Worm (Caenorhabditis elegans): Measurements from ENCODE around the gene F41H10.5.

The F41H10.5 gene

ce11 chrIV:5377062-5377461 is 16.4 kb downstream of the F41H10.5 start, which contains the start of gene elo-5:
Gene elo-5, minus strand, starts transcription at chrIV:5377117.
- TF ChIP-seq daf-16 (GFP tag; optimal IDR thresholded peaks at IDR 0.05) (no peak), daf-16 (tag; optimal IDR thresholded peaks at IDR 0.05) (peak; percentile 75), hmg-1.1 (GFP tag; IDR thresholded peaks at IDR 0.05) (no peak), lsy-2 (tag; optimal IDR thresholded peaks at IDR 0.05) (no peak), nhr-10 (tag; optimal IDR thresholded peaks at IDR 0.05) (no peak), hlh-30 (tag; optimal IDR thresholded peaks at IDR 0.05; ENCODE audit: insufficient read depth) (peak; percentile 25), aha-1 (tag) (peak; percentile 48), nhr-77 (tag; optimal IDR thresholded peaks at IDR 0.05) (no peak), zag-1 (tag; optimal IDR thresholded peaks at IDR 0.05) (no peak), mxl-2 (GFP tag; conservative IDR thresholded peaks at IDR 0.05) (no peak), dve-1 (tag; optimal IDR thresholded peaks at IDR 0.05; ENCODE audit: insufficient read depth) (peak; percentile 35), dmd-6 (GFP tag; IDR thresholded peaks at IDR 0.05) (peak; percentile 53), pqm-1 (tag; optimal IDR thresholded peaks at IDR 0.05) (peak; percentile 37), ztf-7 (tag; optimal IDR thresholded peaks at IDR 0.05) (no peak), nhr-28 (tag; optimal IDR thresholded peaks at IDR 0.05) (peak; percentile 45), hlh-11 (tag; optimal IDR thresholded peaks at IDR 0.05) (peak; percentile 63), T20F7.1 (GFP tag; optimal IDR thresholded peaks at IDR 0.05) (no peak), egl-27 (tag; optimal IDR thresholded peaks at IDR 0.05) (no peak), skn-1 (tag; optimal IDR thresholded peaks at IDR 0.05) (no peak), nhr-237 (tag; optimal IDR thresholded peaks at IDR 0.05) (no peak), cey-2 (tag; optimal IDR thresholded peaks at IDR 0.05; ENCODE audit: borderline replicate concordance, insufficient read depth) (no peak)

ce11 chrIV:5380140-5380539 is 19.4 kb downstream of the F41H10.5 start:
- TF ChIP-seq nhr-111 (GFP tag; optimal IDR thresholded peaks at IDR 0.05) (no peak), lin-38 (GFP tag; IDR thresholded peaks at IDR 0.05) (no peak), F37D6.2 (tag; optimal IDR thresholded peaks at IDR 0.05) (no peak), F44E2.7 (GFP tag; IDR thresholded peaks at IDR 0.05) (no peak), arid-1 (GFP tag; conservative IDR thresholded peaks at IDR 0.05) (no peak), ceh-32 (tag; optimal IDR thresholded peaks at IDR 0.05; ENCODE audit: poor library complexity) (no peak), ceh-28 (tag; optimal IDR thresholded peaks at IDR 0.05) (no peak), unc-39 (tag; optimal IDR thresholded peaks at IDR 0.05) (no peak), ceh-62 (tag; optimal IDR thresholded peaks at IDR 0.05) (no peak), ceh-44 (GFP tag; IDR thresholded peaks at IDR 0.05) (no peak), saeg-2 (GFP tag; IDR thresholded peaks at IDR 0.05) (no peak), daf-16 (GFP tag; optimal IDR thresholded peaks at IDR 0.05) (no peak), daf-16 (tag; optimal IDR thresholded peaks at IDR 0.05) (peak; percentile 65), daf-12 (tag; optimal IDR thresholded peaks at IDR 0.05) (no peak), mdt-29 (GFP tag; IDR thresholded peaks at IDR 0.05) (no peak), zip-11 (GFP tag; IDR thresholded peaks at IDR 0.05) (no peak), dve-1 (tag; optimal IDR thresholded peaks at IDR 0.05; ENCODE audit: insufficient read depth) (peak; percentile 70), php-3 (GFP tag; IDR thresholded peaks at IDR 0.05) (0 out of 2 replicates have a peak, but pooled peaks have one; percentile 16), sdz-12 (GFP tag; optimal IDR thresholded peaks at IDR 0.05) (no peak), zip-2 (tag; optimal IDR thresholded peaks at IDR 0.05) (no peak), Y5F2A.4 (GFP tag; optimal IDR thresholded peaks at IDR 0.05) (no peak), lir-3 (tag; optimal IDR thresholded peaks at IDR 0.05) (no peak), Y105C5A.15 (GFP tag; IDR thresholded peaks at IDR 0.05) (no peak), fos-1 (tag; optimal IDR thresholded peaks at IDR 0.05) (no peak), gei-8 (GFP tag; optimal IDR thresholded peaks at IDR 0.05) (no peak), snpc-4 (tag; optimal IDR thresholded peaks at IDR 0.05) (no peak), nhr-28 (tag; optimal IDR thresholded peaks at IDR 0.05) (peak; percentile 53), ces-1 (GFP tag; optimal IDR thresholded peaks at IDR 0.05) (no peak), tra-1 (GFP tag; IDR thresholded peaks at IDR 0.05) (peak; percentile 61; the same call in 1 of the 2 replicates), lsy-2 (tag; optimal IDR thresholded peaks at IDR 0.05) (no peak), ceh-82 (tag; optimal IDR thresholded peaks at IDR 0.05) (no peak), skn-1 (tag; optimal IDR thresholded peaks at IDR 0.05) (no peak), nhr-41 (GFP tag; IDR thresholded peaks at IDR 0.05) (no peak), nhr-77 (tag; optimal IDR thresholded peaks at IDR 0.05) (no peak), set-16 (GFP tag; IDR thresholded peaks at IDR 0.05) (no peak), dmd-6 (GFP tag; IDR thresholded peaks at IDR 0.05) (peak; percentile 77), dmd-9 (GFP tag; IDR thresholded peaks at IDR 0.05) (no peak), spr-1 (tag; optimal IDR thresholded peaks at IDR 0.05) (no peak)

Data from whole organism, L4 larva.